Fruit fly (Drosophila melanogaster): ENCODE measurements around the gene BBS5.

Gene BBS5

dm6 chr3R:4804828-4805707 lies 11.1 kb upstream of the BBS5 start:
- no peak for TF ChIP-seq h (optimal IDR thresholded peaks at IDR 0.05)
- TF ChIP-seq ttk (optimal IDR thresholded peaks at IDR 0.05), result no peak
- no peak for TF ChIP-seq insv (optimal IDR thresholded peaks at IDR 0.05)
- TF ChIP-seq Sin3A (optimal IDR thresholded peaks at IDR 0.05), result no peak
- no peak for TF ChIP-seq psq (optimal IDR thresholded peaks at IDR 0.05)
- TF ChIP-seq Myc (optimal IDR thresholded peaks at IDR 0.05), result no peak

- no peak for TF ChIP-seq h (optimal IDR thresholded peaks at IDR 0.05)
- TF ChIP-seq psq (optimal IDR thresholded peaks at IDR 0.05), result no peak
- TF ChIP-seq Sin3A (optimal IDR thresholded peaks at IDR 0.05), result no peak
- no peak for TF ChIP-seq insv (optimal IDR thresholded peaks at IDR 0.05)
- no peak for TF ChIP-seq Myc (optimal IDR thresholded peaks at IDR 0.05)
- no peak for TF ChIP-seq ttk (optimal IDR thresholded peaks at IDR 0.05)
Observed at dm6 chr3R:4806318-4806757, 9.8 kb upstream of the BBS5 start.

dm6 chr3R:4807582-4807981 lies 8.5 kb upstream of the BBS5 start:
- TF ChIP-seq psq (optimal IDR thresholded peaks at IDR 0.05) (no peak), h (optimal IDR thresholded peaks at IDR 0.05) (no peak)

dm6 chr3R:4809944-4810653 lies 6.0 kb upstream of the BBS5 start:
- TF ChIP-seq psq (optimal IDR thresholded peaks at IDR 0.05), result no peak
- no peak for TF ChIP-seq h (optimal IDR thresholded peaks at IDR 0.05)
- TF ChIP-seq Sin3A (optimal IDR thresholded peaks at IDR 0.05), result no peak
- no peak for TF ChIP-seq ttk (optimal IDR thresholded peaks at IDR 0.05)
- TF ChIP-seq insv (optimal IDR thresholded peaks at IDR 0.05), result no peak
- no peak for TF ChIP-seq Myc (optimal IDR thresholded peaks at IDR 0.05)

- TF ChIP-seq psq (optimal IDR thresholded peaks at IDR 0.05), result no peak
- no peak for TF ChIP-seq Myc (optimal IDR thresholded peaks at IDR 0.05)
- TF ChIP-seq ttk (optimal IDR thresholded peaks at IDR 0.05), result no peak
Observed at dm6 chr3R:4811124-4811935, 4.8 kb upstream of the BBS5 start, which contains the start of gene Gmppb. Gene Gmppb (plus strand): TSS chr3R:4811444.

dm6 chr3R:4811936-4812534 lies 4.1 kb upstream of the BBS5 start, which contains the start of the genes Hus1-like and ctrip:
Gene Hus1-like (minus strand): TSS chr3R:4812096.
Gene ctrip (minus strand): TSS chr3R:4812096.
- TF ChIP-seq Sin3A (optimal IDR thresholded peaks at IDR 0.05) (no peak), insv (optimal IDR thresholded peaks at IDR 0.05) (no peak), psq (optimal IDR thresholded peaks at IDR 0.05) (no peak), ttk (optimal IDR thresholded peaks at IDR 0.05) (no peak), Myc (optimal IDR thresholded peaks at IDR 0.05) (no peak), h (optimal IDR thresholded peaks at IDR 0.05) (no peak)

dm6 chr3R:4813172-4813716 lies 2.9 kb upstream of the BBS5 start:
- TF ChIP-seq insv (optimal IDR thresholded peaks at IDR 0.05) (no peak), Sin3A (optimal IDR thresholded peaks at IDR 0.05) (no peak), ttk (optimal IDR thresholded peaks at IDR 0.05) (no peak), h (optimal IDR thresholded peaks at IDR 0.05) (no peak), psq (optimal IDR thresholded peaks at IDR 0.05) (no peak), Myc (optimal IDR thresholded peaks at IDR 0.05) (no peak)

- TF ChIP-seq insv (optimal IDR thresholded peaks at IDR 0.05) (no peak), Sin3A (optimal IDR thresholded peaks at IDR 0.05) (no peak), ttk (optimal IDR thresholded peaks at IDR 0.05) (no peak), Myc (optimal IDR thresholded peaks at IDR 0.05) (no peak), h (optimal IDR thresholded peaks at IDR 0.05) (no peak), psq (optimal IDR thresholded peaks at IDR 0.05) (no peak)
Observed at dm6 chr3R:4814677-4815076, 1.4 kb upstream of the BBS5 start.

- TF ChIP-seq Sin3A (optimal IDR thresholded peaks at IDR 0.05) (no peak), ttk (optimal IDR thresholded peaks at IDR 0.05) (no peak), Myc (optimal IDR thresholded peaks at IDR 0.05) (no peak), h (optimal IDR thresholded peaks at IDR 0.05) (no peak), insv (optimal IDR thresholded peaks at IDR 0.05) (no peak), psq (optimal IDR thresholded peaks at IDR 0.05) (no peak)
Observed at dm6 chr3R:4821098-4821605, 5.0 kb downstream of the BBS5 start, which contains the start of gene CG14657. Gene CG14657 (minus strand): TSS chr3R:4821432.

- TF ChIP-seq psq (optimal IDR thresholded peaks at IDR 0.05), result no peak
- no peak for TF ChIP-seq Sin3A (optimal IDR thresholded peaks at IDR 0.05)
- no peak for TF ChIP-seq ttk (optimal IDR thresholded peaks at IDR 0.05)
- TF ChIP-seq Myc (optimal IDR thresholded peaks at IDR 0.05), result no peak
- no peak for TF ChIP-seq h (optimal IDR thresholded peaks at IDR 0.05)
- TF ChIP-seq insv (optimal IDR thresholded peaks at IDR 0.05), result no peak
Observed at dm6 chr3R:4825188-4825587, 9.1 kb downstream of the BBS5 start.

dm6 chr3R:4830413-4830812 lies 14.3 kb downstream of the BBS5 start, which contains the start of gene CG14658:
Gene CG14658 (minus strand): TSS chr3R:4830513.
- no peak for TF ChIP-seq insv (optimal IDR thresholded peaks at IDR 0.05)
- no peak for TF ChIP-seq psq (optimal IDR thresholded peaks at IDR 0.05)
- no peak for TF ChIP-seq h (optimal IDR thresholded peaks at IDR 0.05)
- TF ChIP-seq Sin3A (optimal IDR thresholded peaks at IDR 0.05), result no peak
- TF ChIP-seq Myc (optimal IDR thresholded peaks at IDR 0.05), result no peak
- no peak for TF ChIP-seq ttk (optimal IDR thresholded peaks at IDR 0.05)

Data from Kc167 (cell line).